Fruit fly (Drosophila melanogaster) whole organism, prepupa: ENCODE data around the gene LpR2.

Experiments
- Blimp-1 ChIP-seq: fragments of 200-800 bp; sonication (Bioruptor generic); optimal IDR thresholded peaks from 3 replicates; lab custom pipeline; 2017; ENCODE audit warnings: missing biosample characterization, missing genetic modification characterization, mild to moderate bottlenecking, moderate library complexity, missing genetic modification reagents
- CG10631 ChIP-seq: fragments of 200-800 bp; sonication (Bioruptor generic); optimal IDR thresholded peaks from 2 replicates; lab custom pipeline; 2016; ENCODE audit warnings: missing biosample characterization, missing genetic modification characterization
- CG11762 ChIP-seq: fragments of 200-800 bp; sonication (Bioruptor generic); optimal IDR thresholded peaks from 3 replicates; lab custom pipeline; 2016; ENCODE audit warnings: missing biosample characterization, missing genetic modification characterization; ENCODE audit not compliant: insufficient read depth
- CG1621 ChIP-seq: fragments of 200-800 bp; sonication (Bioruptor generic); optimal IDR thresholded peaks from 3 replicates; lab custom pipeline; 2018; ENCODE audit warnings: missing biosample characterization, mild to moderate bottlenecking, missing genetic modification characterization
- CG31627 ChIP-seq: fragments of 200-800 bp; sonication (Bioruptor generic); optimal IDR thresholded peaks from 3 replicates; lab custom pipeline; 2016; ENCODE audit warnings: missing biosample characterization, missing genetic modification characterization
- CG32006 ChIP-seq: fragments of 200-800 bp; sonication (Bioruptor generic); optimal IDR thresholded peaks from 3 replicates; lab custom pipeline; 2017; ENCODE audit warnings: missing biosample characterization, mild to moderate bottlenecking, missing genetic modification characterization
- CG34406 ChIP-seq: fragments of 200-800 bp; sonication (Bioruptor generic); optimal IDR thresholded peaks from 3 replicates; lab custom pipeline; 2016; ENCODE audit warnings: missing biosample characterization, missing genetic modification characterization
- CG4318 ChIP-seq: fragments of 200-800 bp; sonication (Bioruptor generic); optimal IDR thresholded peaks from 3 replicates; lab custom pipeline; 2017; ENCODE audit warnings: missing biosample characterization, mild to moderate bottlenecking, missing genetic modification characterization
- CG6163 ChIP-seq: fragments of 200-800 bp; sonication (Bioruptor generic); IDR thresholded peaks from 3 replicates; pipeline ENCODE4 v1.3.6; 2022; ENCODE audit warnings: missing biosample characterization, missing genetic modification characterization
- CG6792 ChIP-seq: fragments of 200-800 bp; sonication (Bioruptor generic); optimal IDR thresholded peaks from 3 replicates; lab custom pipeline; 2016; ENCODE audit warnings: missing biosample characterization, missing genetic modification characterization
- CG6854 ChIP-seq: fragments of 200-800 bp; sonication (Bioruptor generic); optimal IDR thresholded peaks from 2 replicates; lab custom pipeline; 2017; ENCODE audit warnings: missing biosample characterization, mild to moderate bottlenecking, missing genetic modification characterization
- CG8319 ChIP-seq: fragments of 200-800 bp; sonication (Bioruptor generic); optimal IDR thresholded peaks from 3 replicates; lab custom pipeline; 2016; ENCODE audit warnings: missing biosample characterization, missing genetic modification characterization
- CG8632 ChIP-seq: fragments of 200-800 bp; sonication (Bioruptor generic); optimal IDR thresholded peaks from 3 replicates; lab custom pipeline; 2016; ENCODE audit warnings: missing biosample characterization, missing genetic modification characterization
- CG9139 ChIP-seq: fragments of 200-800 bp; sonication (Bioruptor generic); optimal IDR thresholded peaks from 3 replicates; lab custom pipeline; 2017; ENCODE audit warnings: missing biosample characterization, mild to moderate bottlenecking, missing genetic modification characterization
- Eip78C ChIP-seq: fragments of 200-800 bp; sonication (Bioruptor generic); peaks from one replicate; lab custom pipeline; 2016; ENCODE audit warnings: missing biosample characterization, missing genetic modification characterization
- Eip93F ChIP-seq: fragments of 200-800 bp; sonication (Bioruptor generic); optimal IDR thresholded peaks from 2 replicates; lab custom pipeline; 2016; ENCODE audit warnings: missing biosample characterization, mild to moderate bottlenecking, missing genetic modification characterization
- Hr4 ChIP-seq: fragments of 200-800 bp; sonication (Bioruptor generic); optimal IDR thresholded peaks from 3 replicates; lab custom pipeline; 2016; ENCODE audit warnings: missing biosample characterization, missing genetic modification characterization
- Lpt ChIP-seq: fragments of 200-800 bp; sonication (Bioruptor generic); optimal IDR thresholded peaks from 3 replicates; lab custom pipeline; 2016; ENCODE audit warnings: missing biosample characterization, missing genetic modification characterization
- Met ChIP-seq: fragments of 200-800 bp; sonication (Bioruptor generic); optimal IDR thresholded peaks from 3 replicates; lab custom pipeline; 2016; ENCODE audit warnings: missing biosample characterization, missing genetic modification characterization
- Sox14 ChIP-seq: fragments of 200-800 bp; sonication (Bioruptor generic); optimal IDR thresholded peaks from 3 replicates; lab custom pipeline; 2016; ENCODE audit warnings: missing biosample characterization, missing genetic modification characterization
- acj6 ChIP-seq: fragments of 200-800 bp; sonication (Bioruptor generic); optimal IDR thresholded peaks from 3 replicates; lab custom pipeline; 2016; ENCODE audit warnings: missing biosample characterization, missing genetic modification characterization
- cyc ChIP-seq: fragments of 200-800 bp; sonication (Bioruptor generic); optimal IDR thresholded peaks from 3 replicates; lab custom pipeline; 2016; ENCODE audit warnings: missing biosample characterization, missing genetic modification characterization
- dac ChIP-seq: fragments of 200-800 bp; sonication (Bioruptor generic); optimal IDR thresholded peaks from 2 replicates; lab custom pipeline; 2017; ENCODE audit warnings: missing biosample characterization, mild to moderate bottlenecking, missing genetic modification characterization
- eg ChIP-seq: fragments of 200-800 bp; sonication (Bioruptor generic); IDR thresholded peaks from 3 replicates; pipeline ENCODE4 v1.3.6; 2022; ENCODE audit warnings: missing biosample characterization, missing genetic modification characterization
- fd59A ChIP-seq: fragments of 200-800 bp; sonication (Bioruptor generic); optimal IDR thresholded peaks from 2 replicates; lab custom pipeline; 2017; ENCODE audit warnings: missing biosample characterization, mild to moderate bottlenecking, missing genetic modification characterization, missing genetic modification reagents
- fkh ChIP-seq: fragments of 200-800 bp; sonication (Bioruptor generic); optimal IDR thresholded peaks from 3 replicates; lab custom pipeline; 2017; ENCODE audit warnings: missing biosample characterization, mild to moderate bottlenecking, missing genetic modification characterization, moderate library complexity
- net ChIP-seq: fragments of 200-800 bp; sonication (Bioruptor generic); optimal IDR thresholded peaks from 3 replicates; lab custom pipeline; 2016; ENCODE audit warnings: missing biosample characterization, missing genetic modification characterization
- pdm3 ChIP-seq: fragments of 200-800 bp; sonication (Bioruptor generic); optimal IDR thresholded peaks from 3 replicates; lab custom pipeline; 2016; ENCODE audit warnings: missing biosample characterization, missing genetic modification characterization
- ss ChIP-seq, 2 experiments: fragments of 200-800 bp; sonication (Bioruptor generic); optimal IDR thresholded peaks; 2 replicates in 1 of 2; 3 replicates in 1 of 2; lab custom pipeline; 2017 to 2018; ENCODE audit warnings: mild to moderate bottlenecking in 2 of 2, missing biosample characterization in 2 of 2, missing genetic modification characterization in 2 of 2, moderate library complexity in 1 of 2
- svp ChIP-seq: fragments of 200-800 bp; sonication (Bioruptor generic); peaks from one replicate; lab custom pipeline; 2016; ENCODE audit warnings: missing biosample characterization, missing genetic modification characterization
- topi ChIP-seq: fragments of 200-800 bp; sonication (Bioruptor generic); optimal IDR thresholded peaks from 3 replicates; lab custom pipeline; 2016; ENCODE audit warnings: missing biosample characterization, missing genetic modification characterization
- vri ChIP-seq: fragments of 200-800 bp; sonication (Bioruptor generic); optimal IDR thresholded peaks from 3 replicates; lab custom pipeline; 2016; ENCODE audit warnings: missing biosample characterization, mild to moderate bottlenecking, missing genetic modification characterization

Gene LpR2

dm6 chr3R:25680528-25680927 is 59.7 kb downstream of the LpR2 start, which contains the start of the genes CG4743 and Idh3g (continued):
- TF ChIP-seq pdm3 (GFP tag; lab: Kevin White, UChicago) (peak; percentile 95), CG1621 (tag; lab: Kevin White, UChicago) (peak; percentile 92), CG11762 (GFP tag; lab: Kevin White, UChicago) (peak; percentile 92), svp (GFP tag; lab: Kevin White, UChicago) (peak; percentile 97), CG9139 (GFP tag; lab: Kevin White, UChicago) (peak; percentile 92), CG6163 (GFP tag; lab: Robert Waterston, UW) (peak; percentile 96), Eip78C (GFP tag; lab: Kevin White, UChicago) (peak; percentile 98), topi (GFP tag; lab: Kevin White, UChicago) (peak; percentile 91)

dm6 chr3R:25678489-25679082 is 61.7 kb downstream of the LpR2 start, which contains the start of the genes CG4730 and CG5039:
Gene CG4730, minus strand, starts transcription at chr3R:25678682.
Gene CG5039, plus strand, starts transcription at chr3R:25678683.
- TF ChIP-seq Sox14 (GFP tag; lab: Kevin White, UChicago) (no peak), vri (peak; percentile 32), CG8319 (GFP tag; lab: Kevin White, UChicago) (no peak), fkh (GFP tag; lab: Kevin White, UChicago) (peak; percentile 83), CG34406 (GFP tag; lab: Kevin White, UChicago) (no peak), CG4318 (GFP tag; lab: Kevin White, UChicago) (no peak), cyc (GFP tag; lab: Kevin White, UChicago) (no peak), CG32006 (GFP tag; lab: Kevin White, UChicago) (no peak), CG6854 (GFP tag; lab: Kevin White, UChicago) (no peak), Blimp-1 (GFP tag; lab: Kevin White, UChicago) (no peak), CG9139 (GFP tag; lab: Kevin White, UChicago) (no peak), ss (GFP tag; optimal IDR thresholded peaks at IDR 0.05; lab: Kevin White, UChicago) (no peak), CG6163 (GFP tag; lab: Robert Waterston, UW) (no peak)

- TF ChIP-seq Met (GFP tag; lab: Kevin White, UChicago) (no peak), Lpt (no peak), CG8632 (GFP tag; lab: Kevin White, UChicago) (no peak), Eip93F (no peak), CG10631 (no peak), CG11762 (GFP tag; lab: Kevin White, UChicago) (no peak), CG8319 (GFP tag; lab: Kevin White, UChicago) (no peak), net (GFP tag; lab: Kevin White, UChicago) (no peak), CG31627 (no peak), CG32006 (GFP tag; lab: Kevin White, UChicago) (no peak), cyc (GFP tag; lab: Kevin White, UChicago) (no peak), CG6792 (GFP tag; lab: Kevin White, UChicago) (no peak), fd59A (GFP tag; lab: Kevin White, UChicago) (no peak), Eip78C (GFP tag; lab: Kevin White, UChicago) (no peak), dac (no peak)
Measured at dm6 chr3R:25665509-25665908, 74.8 kb downstream of the LpR2 start, which contains the start of gene Lgr3. Gene Lgr3, plus strand, starts transcription at chr3R:25665809.

- peak; percentile 12 for TF ChIP-seq Hr4 (GFP tag; lab: Kevin White, UChicago)
- no peak for TF ChIP-seq acj6 (GFP tag; lab: Kevin White, UChicago)
- TF ChIP-seq eg (GFP tag; lab: Robert Waterston, UW) = 0 out of 3 replicates have a peak, but pooled peaks have one; percentile 11
- TF ChIP-seq, all 60 proteins: peak for 2
Measured at dm6 chr3R:25662358-25662757, 77.9 kb downstream of the LpR2 start.
